Worm (Caenorhabditis elegans) whole organism, L2 larva: ENCODE results near the gene R12B2.13.

Experiments
- F13H6.1 ChIP-seq: sonication (generic microtip); optimal IDR thresholded peaks from 2 replicates; lab custom pipeline; 2016; ENCODE audit warnings: missing genetic modification characterization, missing compliant biosample characterization
- blmp-1 ChIP-seq: sonication (generic microtip); optimal IDR thresholded peaks from 2 replicates; lab custom pipeline; 2017; ENCODE audit warnings: missing genetic modification characterization, mild to moderate bottlenecking, missing compliant biosample characterization, antibody characterized with exemption, moderate library complexity; ENCODE audit not compliant: insufficient read depth
- dmd-4 ChIP-seq: sonication (generic microtip); optimal IDR thresholded peaks from 2 replicates; lab custom pipeline; 2017; ENCODE audit warnings: missing biosample characterization, missing genetic modification characterization
- lsy-2 ChIP-seq, 2 experiments: fragments of 150-350 bp in 1 of 2; sonication (generic microtip) in 1 of 2; optimal IDR thresholded peaks; 2 replicates each; lab custom pipeline; 2014 to 2017; ENCODE audit warnings: missing biosample characterization in 2 of 2, missing genetic modification characterization in 2 of 2
- mab-5 ChIP-seq: fragments of 150-350 bp; optimal IDR thresholded peaks from 2 replicates; lab custom pipeline; 2014; ENCODE audit warnings: missing biosample characterization, missing genetic modification characterization
- mbf-1 ChIP-seq: sonication (generic microtip); optimal IDR thresholded peaks from 2 replicates; lab custom pipeline; 2017; ENCODE audit warnings: missing biosample characterization, missing genetic modification characterization
- nhr-11 ChIP-seq: fragments of 150-350 bp; optimal IDR thresholded peaks from 2 replicates; lab custom pipeline; 2014; ENCODE audit warnings: missing biosample characterization, missing genetic modification characterization
- nhr-237 ChIP-seq: fragments of 150-350 bp; optimal IDR thresholded peaks from 2 replicates; lab custom pipeline; 2014; ENCODE audit warnings: missing biosample characterization, missing genetic modification characterization
- nhr-77 ChIP-seq: fragments of 150-350 bp; optimal IDR thresholded peaks from 2 replicates; lab custom pipeline; 2014; ENCODE audit warnings: missing biosample characterization, missing genetic modification characterization
- skn-1 ChIP-seq: sonication (generic microtip); optimal IDR thresholded peaks from 2 replicates; lab custom pipeline; 2017; ENCODE audit warnings: missing biosample characterization, missing genetic modification characterization
- snpc-4 ChIP-seq: fragments of 150-350 bp; optimal IDR thresholded peaks from 2 replicates; lab custom pipeline; 2014; ENCODE audit warnings: missing biosample characterization, missing genetic modification characterization
- unc-62 ChIP-seq: fragments of 150-350 bp; optimal IDR thresholded peaks from 2 replicates; lab custom pipeline; 2014; ENCODE audit warnings: missing biosample characterization, missing genetic modification reagents, missing genetic modification characterization
- ztf-1 ChIP-seq: fragments of 200-800 bp; sonication (Bioruptor generic); conservative IDR thresholded peaks from 2 replicates; pipeline ENCODE4 v1.3.6; 2022; ENCODE audit warnings: missing genetic modification characterization, missing compliant biosample characterization
- ztf-4 ChIP-seq: fragments of 150-350 bp; optimal IDR thresholded peaks from 2 replicates; lab custom pipeline; 2014; ENCODE audit warnings: missing biosample characterization, missing genetic modification characterization

DNA sequence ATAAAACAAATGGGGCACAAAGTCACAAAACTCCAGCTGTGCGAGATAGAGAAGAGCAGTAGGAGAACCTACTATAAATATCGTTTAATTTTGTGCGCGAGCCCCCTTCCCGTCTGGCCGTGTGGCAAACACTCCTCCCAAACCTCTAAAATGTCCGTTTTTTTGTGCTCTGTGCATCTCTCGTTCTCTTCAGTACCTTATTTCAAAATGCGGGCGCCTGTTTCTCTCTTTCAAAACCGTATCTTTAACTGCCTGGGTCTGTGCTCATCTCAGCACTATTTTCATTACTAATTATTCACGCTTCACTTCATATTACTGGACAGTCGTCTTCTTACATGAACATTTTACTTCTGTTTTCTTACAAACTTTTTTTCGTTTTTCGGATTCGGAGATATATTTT is 23.3 kb downstream of the R12B2.13 start:
- no peak for TF ChIP-seq ztf-1
- no peak for TF ChIP-seq nhr-11 (tag; lab: Kevin White, UChicago)
- TF ChIP-seq nhr-77 (tag; lab: Kevin White, UChicago) = no peak
- TF ChIP-seq mbf-1 (tag; lab: Kevin White, UChicago) = no peak
- no peak for TF ChIP-seq mab-5 (tag; lab: Kevin White, UChicago)
- TF ChIP-seq F13H6.1 (tag; lab: Kevin White, UChicago) = no peak
- TF ChIP-seq nhr-237 (tag; lab: Kevin White, UChicago) = no peak
- TF ChIP-seq skn-1 (tag; lab: Kevin White, UChicago) = no peak
- no peak for TF ChIP-seq dmd-4
- TF ChIP-seq ztf-4 (tag; lab: Kevin White, UChicago) = no peak
- no peak for TF ChIP-seq lsy-2 (tag; optimal IDR thresholded peaks at IDR 0.05; lab: Kevin White, UChicago)
- no peak for TF ChIP-seq blmp-1
- no peak for TF ChIP-seq unc-62 (GFP tag; lab: Kevin White, UChicago)
- no peak for TF ChIP-seq snpc-4 (tag; lab: Kevin White, UChicago)
